Worm (Caenorhabditis elegans): ENCODE measurements around the gene R04B3.2.

- TF ChIP-seq skn-1 (tag; optimal IDR thresholded peaks at IDR 0.05) (no peak), fkh-4 (tag; optimal IDR thresholded peaks at IDR 0.05; ENCODE audit: borderline replicate concordance) (no peak), unc-62 (GFP tag; optimal IDR thresholded peaks at IDR 0.05) (no peak), dsc-1 (tag; optimal IDR thresholded peaks at IDR 0.05) (no peak), nhr-19 (GFP tag; conservative IDR thresholded peaks at IDR 0.05) (no peak), hlh-17 (GFP tag; optimal IDR thresholded peaks at IDR 0.05; ENCODE audit: borderline replicate concordance) (no peak), fkh-10 (GFP tag; optimal IDR thresholded peaks at IDR 0.05) (no peak), sptf-1 (tag; optimal IDR thresholded peaks at IDR 0.05) (no peak), C34B4.2 (tag; optimal IDR thresholded peaks at IDR 0.05) (no peak), lin-14 (GFP tag; optimal IDR thresholded peaks at IDR 0.05) (no peak)
Measured at ce11 chrX:2435353-2435752, 38.2 kb downstream of the R04B3.2 start.
